Fruit fly (Drosophila melanogaster): ENCODE results near the gene eg.

dm6 chr3L:21846591-21846990, 38.1 kb downstream of the eg start:
- no peak for TF ChIP-seq stc (GFP tag; IDR thresholded peaks at IDR 0.05)
- no peak for TF ChIP-seq CG4424 (GFP tag; optimal IDR thresholded peaks at IDR 0.05)
- no peak for TF ChIP-seq dimm (GFP tag; IDR thresholded peaks at IDR 0.05)
- TF ChIP-seq CG9215 (GFP tag; IDR thresholded peaks at IDR 0.05), result no peak
- no peak for TF ChIP-seq Myb (GFP tag; optimal IDR thresholded peaks at IDR 0.05)
- TF ChIP-seq Sry-β (GFP tag; optimal IDR thresholded peaks at IDR 0.05), result no peak

All from whole organism, embryonic.